Fruit fly (Drosophila melanogaster) whole organism, embryonic: Measurements from ENCODE around the gene DIP2.
A peak's percentile ranks its signal among the peaks of the same experiment; 100 is the strongest.

Experiments
- Blimp-1 ChIP-seq: fragments of 200-800 bp; sonication (Bioruptor generic); optimal IDR thresholded peaks from 3 replicates; lab custom pipeline; 2018; ENCODE audit warnings: missing biosample characterization, missing genetic modification characterization, mild to moderate bottlenecking, moderate library complexity, missing genetic modification reagents
- CG10209 ChIP-seq: fragments of 200-800 bp; sonication (Bioruptor generic); optimal IDR thresholded peaks from 3 replicates; lab custom pipeline; 2017; ENCODE audit warnings: missing biosample characterization, mild to moderate bottlenecking, missing genetic modification characterization, missing genetic modification reagents
- CG10321 ChIP-seq: fragments of 200-800 bp; sonication (Bioruptor generic); IDR thresholded peaks from 2 replicates; pipeline ENCODE4 v1.3.6; 2022; ENCODE audit warnings: missing biosample characterization, missing genetic modification characterization
- CG10565 ChIP-seq: fragments of 200-800 bp; sonication (Bioruptor generic); optimal IDR thresholded peaks from 3 replicates; lab custom pipeline; 2016; ENCODE audit warnings: missing biosample characterization, mild to moderate bottlenecking, missing genetic modification characterization
- CG10959 ChIP-seq: fragments of 200-800 bp; sonication (Bioruptor generic); IDR thresholded peaks from 2 replicates; pipeline ENCODE4 v1.3.6; 2022; ENCODE audit warnings: missing biosample characterization, missing genetic modification characterization
- CG11723 ChIP-seq: fragments of 200-800 bp; sonication (Bioruptor generic); optimal IDR thresholded peaks from 2 replicates; lab custom pipeline; 2017; ENCODE audit warnings: missing biosample characterization, mild to moderate bottlenecking, missing genetic modification characterization
- CG12236 ChIP-seq: fragments of 200-800 bp; sonication (Bioruptor generic); optimal IDR thresholded peaks from 2 replicates; lab custom pipeline; 2016; ENCODE audit warnings: missing biosample characterization, missing genetic modification characterization
- CG12299 ChIP-seq: fragments of 200-800 bp; sonication (Bioruptor generic); optimal IDR thresholded peaks from 2 replicates; lab custom pipeline; 2018; ENCODE audit warnings: missing biosample characterization, mild to moderate bottlenecking, missing genetic modification characterization
- CG15514 ChIP-seq: fragments of 200-800 bp; sonication (Bioruptor generic); optimal IDR thresholded peaks from 3 replicates; lab custom pipeline; 2017; ENCODE audit warnings: missing biosample characterization, missing genetic modification characterization, mild to moderate bottlenecking, moderate library complexity, missing genetic modification reagents
- CG17612 ChIP-seq: fragments of 200-800 bp; sonication (Bioruptor generic); IDR thresholded peaks from 2 replicates; pipeline ENCODE4 v1.3.6; 2022; ENCODE audit warnings: missing biosample characterization, missing genetic modification characterization
- CG1792 ChIP-seq: fragments of 200-800 bp; sonication (Bioruptor generic); optimal IDR thresholded peaks from 2 replicates; lab custom pipeline; 2016; ENCODE audit warnings: missing biosample characterization, missing genetic modification characterization
- CG2712 ChIP-seq: fragments of 200-800 bp; optimal IDR thresholded peaks from 3 replicates; lab custom pipeline; 2019; ENCODE audit warnings: missing biosample characterization, mild to moderate bottlenecking, missing genetic modification characterization, moderate library complexity
- CG2875 ChIP-seq: fragments of 200-800 bp; sonication (Bioruptor generic); optimal IDR thresholded peaks from 2 replicates; lab custom pipeline; 2017; ENCODE audit warnings: missing biosample characterization, mild to moderate bottlenecking, missing genetic modification characterization, missing genetic modification reagents
- CG30403 ChIP-seq: fragments of 200-800 bp; sonication (Bioruptor generic); optimal IDR thresholded peaks from 3 replicates; lab custom pipeline; 2016; ENCODE audit warnings: missing biosample characterization, missing genetic modification characterization
- CG33213 ChIP-seq: fragments of 200-800 bp; sonication (Bioruptor generic); optimal IDR thresholded peaks from 3 replicates; lab custom pipeline; 2016; ENCODE audit warnings: missing biosample characterization, missing genetic modification characterization
- CG7556 ChIP-seq: fragments of 200-800 bp; sonication (Bioruptor generic); optimal IDR thresholded peaks from 2 replicates; lab custom pipeline; 2017; ENCODE audit warnings: missing biosample characterization, mild to moderate bottlenecking, missing genetic modification characterization
- CG7786 ChIP-seq: fragments of 200-800 bp; sonication (Bioruptor generic); optimal IDR thresholded peaks from 2 replicates; lab custom pipeline; 2016; ENCODE audit warnings: missing biosample characterization, missing genetic modification characterization
- CG9727 ChIP-seq: fragments of 200-800 bp; sonication (Bioruptor generic); optimal IDR thresholded peaks from 3 replicates; lab custom pipeline; 2017; ENCODE audit warnings: missing biosample characterization, mild to moderate bottlenecking, missing genetic modification characterization
- CHES-1-like ChIP-seq: fragments of 200-800 bp; sonication (Bioruptor generic); optimal IDR thresholded peaks from 2 replicates; lab custom pipeline; 2016; ENCODE audit warnings: missing biosample characterization, missing genetic modification characterization
- D ChIP-seq, 2 experiments: fragments of 200-800 bp in 1 of 2; fragments of >200 bp in 1 of 2; sonication (Bioruptor generic) in 1 of 2; optimal IDR thresholded peaks; 2 replicates in 1 of 2; 3 replicates in 1 of 2; lab custom pipeline; 2017; ENCODE audit warnings: mild to moderate bottlenecking in 1 of 2, missing biosample characterization in 1 of 2, missing genetic modification characterization in 1 of 2, missing genetic modification reagents in 1 of 2
- Dek ChIP-seq: fragments of 200-800 bp; sonication (Bioruptor generic); optimal IDR thresholded peaks from 3 replicates; lab custom pipeline; 2019; ENCODE audit warnings: missing biosample characterization, mild to moderate bottlenecking, missing genetic modification characterization, moderate library complexity
- E2f1 ChIP-seq: fragments of 200-800 bp; sonication (Bioruptor generic); IDR thresholded peaks from 2 replicates; pipeline ENCODE4 v1.3.6; 2022; ENCODE audit warnings: missing biosample characterization, missing genetic modification characterization
- E2f2 ChIP-seq: fragments of 200-800 bp; sonication (Bioruptor generic); IDR thresholded peaks from 2 replicates; pipeline ENCODE4 v1.3.6; 2022; ENCODE audit warnings: missing biosample characterization, missing genetic modification characterization
- H2.0 ChIP-seq: fragments of 200-800 bp; sonication (Bioruptor generic); IDR thresholded peaks from 2 replicates; pipeline ENCODE4 v1.3.6; 2022; ENCODE audit warnings: missing biosample characterization, missing genetic modification characterization
- HmgD ChIP-seq: fragments of 200-800 bp; sonication (Bioruptor generic); optimal IDR thresholded peaks from 3 replicates; lab custom pipeline; 2016; ENCODE audit warnings: missing biosample characterization, missing genetic modification characterization
- MESR4 ChIP-seq: fragments of 200-800 bp; sonication (Bioruptor generic); optimal IDR thresholded peaks from 2 replicates; lab custom pipeline; 2018; ENCODE audit warnings: missing biosample characterization, mild to moderate bottlenecking, missing genetic modification characterization, moderate library complexity
- Med ChIP-seq: fragments of 200-800 bp; sonication (Bioruptor generic); peaks from one replicate; lab custom pipeline; 2016; ENCODE audit warnings: missing biosample characterization, missing genetic modification characterization, mild to moderate bottlenecking, inconsistent platforms, moderate library complexity
- NK7.1 ChIP-seq: fragments of 200-800 bp; sonication (Bioruptor generic); optimal IDR thresholded peaks from 3 replicates; lab custom pipeline; 2016; ENCODE audit warnings: missing biosample characterization, missing genetic modification characterization
- NfI ChIP-seq: fragments of 200-800 bp; sonication (Bioruptor generic); optimal IDR thresholded peaks from 3 replicates; lab custom pipeline; 2018; ENCODE audit warnings: missing biosample characterization, mild to moderate bottlenecking, missing genetic modification characterization, moderate library complexity
- Stat92E ChIP-seq, 3 experiments: fragments of >200 bp in 2 of 3; fragments of 200-800 bp in 1 of 3; sonication (Bioruptor generic) in 1 of 3; optimal IDR thresholded peaks; 2 replicates each; lab custom pipeline; 2017 to 2019; ENCODE audit warnings: missing biosample characterization in 3 of 3, missing genetic modification characterization in 3 of 3, mild to moderate bottlenecking in 1 of 3, moderate library complexity in 1 of 3
- Xrp1 ChIP-seq: fragments of 200-800 bp; sonication (Bioruptor generic); IDR thresholded peaks from 2 replicates; pipeline ENCODE4 v1.3.6; 2022; ENCODE audit warnings: missing biosample characterization, missing genetic modification characterization
- bab2 ChIP-seq: fragments of 200-800 bp; sonication (Bioruptor generic); optimal IDR thresholded peaks from 2 replicates; lab custom pipeline; 2016; ENCODE audit warnings: missing biosample characterization, missing genetic modification characterization
- cas ChIP-seq: fragments of 200-800 bp; sonication (Bioruptor generic); IDR thresholded peaks from 2 replicates; pipeline ENCODE4 v1.3.6; 2022; ENCODE audit warnings: missing biosample characterization, missing genetic modification characterization
- dpn ChIP-seq, 2 experiments: fragments of 200-800 bp; sonication (Bioruptor generic); optimal IDR thresholded peaks; 3 replicates each; lab custom pipeline; 2016; ENCODE audit warnings: missing biosample characterization in 2 of 2, missing genetic modification characterization in 2 of 2
- en ChIP-seq: fragments of 200-800 bp; sonication (Bioruptor generic); optimal IDR thresholded peaks from 2 replicates; lab custom pipeline; 2016; ENCODE audit warnings: missing biosample characterization, missing genetic modification characterization
- fu2 ChIP-seq: fragments of 200-800 bp; sonication (Bioruptor generic); optimal IDR thresholded peaks from 2 replicates; lab custom pipeline; 2016; ENCODE audit warnings: missing biosample characterization, missing genetic modification characterization
- gcm2 ChIP-seq: fragments of 200-800 bp; sonication (Bioruptor generic); optimal IDR thresholded peaks from 2 replicates; lab custom pipeline; 2016; ENCODE audit warnings: missing biosample characterization, missing genetic modification characterization
- grn ChIP-seq: fragments of 200-800 bp; sonication (Bioruptor generic); optimal IDR thresholded peaks from 3 replicates; lab custom pipeline; 2017; ENCODE audit warnings: missing biosample characterization, missing genetic modification characterization
- mirr ChIP-seq: fragments of 200-800 bp; sonication (Bioruptor generic); optimal IDR thresholded peaks from 3 replicates; lab custom pipeline; 2018; ENCODE audit warnings: missing biosample characterization, mild to moderate bottlenecking, missing genetic modification characterization
- nom ChIP-seq: fragments of 200-800 bp; sonication (Bioruptor generic); optimal IDR thresholded peaks from 2 replicates; lab custom pipeline; 2017; ENCODE audit warnings: missing biosample characterization, missing genetic modification characterization, mild to moderate bottlenecking, moderate library complexity, missing genetic modification reagents
- p53 ChIP-seq: fragments of 200-800 bp; sonication (Bioruptor generic); optimal IDR thresholded peaks from 2 replicates; lab custom pipeline; 2016; ENCODE audit warnings: missing biosample characterization, missing genetic modification characterization
- phol ChIP-seq: fragments of 200-800 bp; sonication (Bioruptor generic); optimal IDR thresholded peaks from 3 replicates; lab custom pipeline; 2018; ENCODE audit warnings: missing biosample characterization, mild to moderate bottlenecking, missing genetic modification characterization, moderate library complexity
- psq ChIP-seq: fragments of 200-800 bp; sonication (Bioruptor generic); optimal IDR thresholded peaks from 2 replicates; lab custom pipeline; 2017; ENCODE audit warnings: missing biosample characterization, missing genetic modification characterization
- ro ChIP-seq: fragments of 200-800 bp; sonication (Bioruptor generic); IDR thresholded peaks from 2 replicates; pipeline ENCODE4 v1.3.6; 2022; ENCODE audit warnings: missing biosample characterization, missing genetic modification characterization
- tio ChIP-seq: fragments of 200-800 bp; sonication (Bioruptor generic); optimal IDR thresholded peaks from 2 replicates; lab custom pipeline; 2017; ENCODE audit warnings: missing biosample characterization, missing genetic modification characterization, inconsistent platforms
- toy ChIP-seq: fragments of 200-800 bp; sonication (Bioruptor generic); IDR thresholded peaks from 2 replicates; pipeline ENCODE4 v1.3.6; 2022; ENCODE audit warnings: missing biosample characterization, missing genetic modification characterization
- trem ChIP-seq: fragments of 200-800 bp; optimal IDR thresholded peaks from 3 replicates; lab custom pipeline; 2019; ENCODE audit warnings: missing biosample characterization, mild to moderate bottlenecking, missing genetic modification characterization, moderate library complexity
- tx ChIP-seq: fragments of 200-800 bp; sonication (Bioruptor generic); optimal IDR thresholded peaks from 2 replicates; lab custom pipeline; 2016; ENCODE audit warnings: missing biosample characterization, missing genetic modification characterization
- zf30C ChIP-seq: fragments of 200-800 bp; sonication (Bioruptor generic); optimal IDR thresholded peaks from 3 replicates; lab custom pipeline; 2018; ENCODE audit warnings: missing biosample characterization, mild to moderate bottlenecking, missing genetic modification characterization

Gene DIP2

DNA sequence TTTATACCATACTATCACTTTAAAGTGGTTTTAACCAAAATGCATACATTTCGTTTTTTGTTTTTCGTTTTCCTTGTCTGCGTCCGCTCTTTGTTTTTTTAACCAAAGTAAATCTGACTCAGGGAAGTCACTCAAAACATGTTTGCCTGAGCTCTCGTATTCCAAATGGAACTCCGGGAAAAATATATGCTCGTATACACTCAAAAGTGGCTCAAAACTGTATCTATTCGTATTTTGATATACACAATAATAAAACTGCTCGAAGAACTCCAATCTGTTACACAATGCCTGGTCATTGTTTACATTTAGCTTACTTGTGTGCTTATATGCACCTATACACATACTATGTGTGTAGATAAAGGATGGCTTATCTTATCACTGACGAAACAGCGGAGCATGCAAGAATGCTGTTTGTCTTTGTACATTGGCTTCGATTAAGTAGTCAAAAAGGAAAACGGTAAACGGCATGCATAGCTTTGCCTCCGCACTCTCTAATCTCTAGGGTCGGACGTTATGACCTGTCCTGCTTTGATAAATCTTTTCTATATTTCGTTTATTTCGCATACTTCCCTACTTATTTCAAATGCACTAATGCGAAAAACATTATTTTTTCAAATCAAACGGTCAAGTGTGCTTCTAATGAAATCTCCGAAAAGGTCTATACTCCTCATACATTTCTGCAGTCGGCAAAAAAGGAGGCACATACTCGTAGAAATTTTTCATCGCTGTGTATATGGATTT lies 13.2 kb upstream of the DIP2 start, which contains the start of gene miple2 (continued):
- TF ChIP-seq zf30C (GFP tag; lab: Kevin White, UChicago), result peak; percentile 77
- TF ChIP-seq cas (GFP tag; lab: Robert Waterston, UW), result no peak
- peak; percentile 79 for TF ChIP-seq CG7556 (GFP tag; lab: Kevin White, UChicago)
- peak; percentile 13 to 38 for TF ChIP-seq dpn (GFP tag; optimal IDR thresholded peaks at IDR 0.05; lab: Kevin White, UChicago)
- TF ChIP-seq CG15514 (GFP tag; lab: Kevin White, UChicago), result no peak
- peak; percentile 66 for TF ChIP-seq Med (GFP tag; lab: Kevin White, UChicago)
- peak; percentile 12 for TF ChIP-seq MESR4 (GFP tag; lab: Kevin White, UChicago)
- peak; percentile 24 for TF ChIP-seq tx
- peak; percentile 6 for TF ChIP-seq CHES-1-like (GFP tag; lab: Kevin White, UChicago)
- peak; percentile 84 for TF ChIP-seq grn (GFP tag; lab: Kevin White, UChicago)
- peak; percentile 47 for TF ChIP-seq phol (tag; lab: Kevin White, UChicago)
- peak; percentile 59 for TF ChIP-seq CG10209 (GFP tag; lab: Kevin White, UChicago)
- TF ChIP-seq CG10959 (GFP tag; lab: Robert Waterston, UW), result no peak
- TF ChIP-seq trem (tag; lab: Kevin White, UChicago), result no peak
- TF ChIP-seq E2f2, result no peak
- TF ChIP-seq CG1792 (GFP tag; lab: Kevin White, UChicago), result peak; percentile 40
- no peak for TF ChIP-seq CG11723 (GFP tag; lab: Kevin White, UChicago)
- peak; percentile 5 for TF ChIP-seq CG12299 (tag; lab: Kevin White, UChicago)
- 0 out of 2 replicates have a peak, but pooled peaks have one; percentile 11 for TF ChIP-seq E2f1 (GFP tag; lab: Robert Waterston, UW)
- TF ChIP-seq NK7.1 (GFP tag; lab: Kevin White, UChicago), result no peak
- TF ChIP-seq mirr (GFP tag; lab: Kevin White, UChicago), result peak; percentile 83
- peak; percentile 15 for TF ChIP-seq psq (GFP tag; lab: Kevin White, UChicago)
- TF ChIP-seq en, result no peak
- no peak for TF ChIP-seq tio (GFP tag; lab: Kevin White, UChicago)
- no peak for TF ChIP-seq H2.0 (GFP tag; lab: Robert Waterston, UW)
- peak; percentile 46 for TF ChIP-seq CG7786 (GFP tag; lab: Kevin White, UChicago)
- no peak for TF ChIP-seq p53 (GFP tag; lab: Kevin White, UChicago)
- TF ChIP-seq CG17612 (GFP tag; lab: Robert Waterston, UW), result no peak
- no peak for TF ChIP-seq toy (GFP tag; lab: Robert Waterston, UW)
- TF ChIP-seq CG10321 (GFP tag; lab: Robert Waterston, UW), result no peak
- peak; percentile 59 for TF ChIP-seq CG2712 (tag; lab: Kevin White, UChicago)
- TF ChIP-seq CG9727 (GFP tag; lab: Kevin White, UChicago), result peak; percentile 69
- peak; percentile 39 for TF ChIP-seq NfI (GFP tag; lab: Kevin White, UChicago)
- TF ChIP-seq gcm2 (GFP tag; lab: Kevin White, UChicago), result peak; percentile 4
- peak; percentile 37 for TF ChIP-seq CG33213 (GFP tag; lab: Kevin White, UChicago)
- no peak for TF ChIP-seq Dek
- no peak for TF ChIP-seq D (optimal IDR thresholded peaks at IDR 0.05; lab: Kevin White, UChicago)
- peak; percentile 67 for TF ChIP-seq D (GFP tag; optimal IDR thresholded peaks at IDR 0.05; lab: Kevin White, UChicago)
- TF ChIP-seq CG12236 (GFP tag; lab: Kevin White, UChicago), result peak; percentile 36
- no peak for TF ChIP-seq HmgD (GFP tag; lab: Kevin White, UChicago)
- peak; percentile 53 for TF ChIP-seq CG2875
- no peak for TF ChIP-seq CG10565 (GFP tag; lab: Kevin White, UChicago)
- TF ChIP-seq bab2 (GFP tag; lab: Kevin White, UChicago), result no peak
- peak; percentile 86 for TF ChIP-seq nom
- TF ChIP-seq Blimp-1 (GFP tag; lab: Kevin White, UChicago), result no peak
- peak in 1 of 3 experiments; percentile 16 for TF ChIP-seq Stat92E (GFP tag; optimal IDR thresholded peaks at IDR 0.05; lab: Kevin White, UChicago)
- TF ChIP-seq CG30403 (GFP tag; lab: Kevin White, UChicago), result peak; percentile 63
- peak; percentile 60 for TF ChIP-seq Xrp1 (GFP tag; lab: Robert Waterston, UW)
- no peak for TF ChIP-seq fu2 (GFP tag; lab: Kevin White, UChicago)
- TF ChIP-seq ro, result no peak
